Worm (Caenorhabditis elegans): ENCODE results near the gene E04F6.10.

E04F6.10 gene

ce11 chrII:7238248-7238647 is 21.3 kb upstream of the E04F6.10 start, which contains the start of gene aqp-1 (continued):
- TF ChIP-seq jun-1 (tag; optimal IDR thresholded peaks at IDR 0.05) (no peak), lin-39 (tag; optimal IDR thresholded peaks at IDR 0.05) (no peak), aly-2 (tag; optimal IDR thresholded peaks at IDR 0.05) (no peak), ceh-8 (GFP tag; optimal IDR thresholded peaks at IDR 0.05) (no peak), unc-30 (tag; optimal IDR thresholded peaks at IDR 0.05) (no peak), swsn-7 (tag; optimal IDR thresholded peaks at IDR 0.05) (no peak), zag-1 (tag; optimal IDR thresholded peaks at IDR 0.05) (no peak), lin-14 (GFP tag; optimal IDR thresholded peaks at IDR 0.05) (no peak), mdl-1 (tag; optimal IDR thresholded peaks at IDR 0.05) (peak in 1 of 2 experiments; percentile 2), sup-37 (GFP tag; optimal IDR thresholded peaks at IDR 0.05) (no peak), nhr-28 (tag; optimal IDR thresholded peaks at IDR 0.05) (no peak), blmp-1 (tag; optimal IDR thresholded peaks at IDR 0.05) (no peak)

ce11 chrII:7236937-7237336 is 20.0 kb upstream of the E04F6.10 start:
- TF ChIP-seq efl-1 (optimal IDR thresholded peaks at IDR 0.05): no peak
- peak in 1 of 2 experiments; percentile 33 for TF ChIP-seq efl-1 (GFP tag; optimal IDR thresholded peaks at IDR 0.05 in 1 of 2)
- no peak for TF ChIP-seq fkh-8 (tag; optimal IDR thresholded peaks at IDR 0.05)
- no peak for TF ChIP-seq ceh-90 (tag; optimal IDR thresholded peaks at IDR 0.05)
- TF ChIP-seq nhr-237 (tag; optimal IDR thresholded peaks at IDR 0.05): no peak
- no peak for TF ChIP-seq nhr-47 (tag; optimal IDR thresholded peaks at IDR 0.05)
- TF ChIP-seq unc-98 (GFP tag; IDR thresholded peaks at IDR 0.05): no peak
- TF ChIP-seq pax-3 (tag; optimal IDR thresholded peaks at IDR 0.05): no peak
- TF ChIP-seq elt-2 (tag; optimal IDR thresholded peaks at IDR 0.05): peak; percentile 8
- TF ChIP-seq pqm-1 (tag; optimal IDR thresholded peaks at IDR 0.05): no peak
- TF ChIP-seq nhr-71 (tag; optimal IDR thresholded peaks at IDR 0.05): peak; percentile 2
- TF ChIP-seq aly-2 (tag; optimal IDR thresholded peaks at IDR 0.05): no peak
- no peak for TF ChIP-seq rnt-1 (tag; optimal IDR thresholded peaks at IDR 0.05)
- TF ChIP-seq dsc-1 (tag; optimal IDR thresholded peaks at IDR 0.05): no peak
- peak in 1 of 2 experiments; percentile 17 for TF ChIP-seq lin-35 (GFP tag; optimal IDR thresholded peaks at IDR 0.05)

- TF ChIP-seq ceh-90 (tag; optimal IDR thresholded peaks at IDR 0.05): no peak
- TF ChIP-seq nhr-12 (tag; optimal IDR thresholded peaks at IDR 0.05): no peak
- no peak for TF ChIP-seq lin-13 (GFP tag; optimal IDR thresholded peaks at IDR 0.05)
- no peak for TF ChIP-seq jun-1 (tag; optimal IDR thresholded peaks at IDR 0.05)
- peak; percentile 32 for TF ChIP-seq elt-2 (tag; optimal IDR thresholded peaks at IDR 0.05)
- no peak for TF ChIP-seq nhr-237 (tag; optimal IDR thresholded peaks at IDR 0.05)
- TF ChIP-seq tbx-2 (tag; optimal IDR thresholded peaks at IDR 0.05): no peak
- no peak for TF ChIP-seq C34B4.2 (tag; optimal IDR thresholded peaks at IDR 0.05)
- peak in 1 of 2 experiments; percentile 4 for TF ChIP-seq lin-35 (GFP tag; optimal IDR thresholded peaks at IDR 0.05)
- TF ChIP-seq nhr-90 (tag; optimal IDR thresholded peaks at IDR 0.05; ENCODE audit: poor library complexity): no peak
- no peak for TF ChIP-seq lsy-2 (tag; optimal IDR thresholded peaks at IDR 0.05)
- no peak for TF ChIP-seq unc-130 (tag; optimal IDR thresholded peaks at IDR 0.05)
- TF ChIP-seq efl-1 (optimal IDR thresholded peaks at IDR 0.05): no peak
- peak in 1 of 2 experiments; percentile 65 for TF ChIP-seq efl-1 (GFP tag; optimal IDR thresholded peaks at IDR 0.05 in 1 of 2)
- TF ChIP-seq zip-4 (GFP tag; optimal IDR thresholded peaks at IDR 0.05): no peak
- no peak for TF ChIP-seq fkh-10 (GFP tag; optimal IDR thresholded peaks at IDR 0.05)
- TF ChIP-seq unc-30 (tag; optimal IDR thresholded peaks at IDR 0.05): no peak
Observed at ce11 chrII:7233274-7233673, 16.3 kb upstream of the E04F6.10 start.

- TF ChIP-seq egl-13 (tag; optimal IDR thresholded peaks at IDR 0.05): no peak
- TF ChIP-seq nhr-76 (tag; optimal IDR thresholded peaks at IDR 0.05): no peak
- no peak for TF ChIP-seq blmp-1 (tag; optimal IDR thresholded peaks at IDR 0.05)
- TF ChIP-seq lin-14 (GFP tag; optimal IDR thresholded peaks at IDR 0.05): peak; percentile 1
- no peak for TF ChIP-seq sox-4 (tag; optimal IDR thresholded peaks at IDR 0.05)
- TF ChIP-seq lin-13 (GFP tag; optimal IDR thresholded peaks at IDR 0.05): no peak
- no peak for TF ChIP-seq mab-9 (GFP tag; IDR thresholded peaks at IDR 0.05)
- TF ChIP-seq dpl-1 (GFP tag; optimal IDR thresholded peaks at IDR 0.05): no peak
- no peak for TF ChIP-seq efl-1 (optimal IDR thresholded peaks at IDR 0.05)
- no peak for TF ChIP-seq efl-1 (GFP tag; optimal IDR thresholded peaks at IDR 0.05 in 1 of 2)
- TF ChIP-seq nhr-84 (tag; optimal IDR thresholded peaks at IDR 0.05): no peak
- no peak for TF ChIP-seq lin-35 (GFP tag; optimal IDR thresholded peaks at IDR 0.05)
- no peak for TF ChIP-seq tbx-2 (tag; optimal IDR thresholded peaks at IDR 0.05)
- no peak for TF ChIP-seq ceh-8 (GFP tag; optimal IDR thresholded peaks at IDR 0.05)
- peak; percentile 66 for TF ChIP-seq elt-2 (tag; optimal IDR thresholded peaks at IDR 0.05)
- TF ChIP-seq mep-1 (tag; optimal IDR thresholded peaks at IDR 0.05): no peak
Observed at ce11 chrII:7232517-7232916, 15.6 kb upstream of the E04F6.10 start, which contains the start of gene ctsa-3.1. ctsa-3.1 (plus strand) TSS chrII:7232853.

Measured in whole organism, L1 larva.